Worm (Caenorhabditis elegans) whole organism, L1 larva: ENCODE measurements around the gene F15A4.2.
A peak's percentile ranks its signal among the peaks of the same experiment; 100 is the strongest.

ENCODE experiments used
- C04F5.9 ChIP-seq: sonication (generic microtip); optimal IDR thresholded peaks from 2 replicates; lab custom pipeline; 2016; ENCODE audit warnings: missing genetic modification characterization, missing compliant biosample characterization
- C16A3.4 ChIP-seq: fragments of 150-350 bp; optimal IDR thresholded peaks from 2 replicates; lab custom pipeline; 2014; ENCODE audit warnings: missing biosample characterization, missing genetic modification characterization
- F16B12.6 ChIP-seq: fragments of 150-350 bp; optimal IDR thresholded peaks from 2 replicates; lab custom pipeline; 2014; ENCODE audit warnings: missing biosample characterization, missing genetic modification characterization
- alr-1 ChIP-seq: fragments of 200-800 bp; sonication (Bioruptor generic); optimal IDR thresholded peaks from 2 replicates; lab custom pipeline; 2018; ENCODE audit warnings: borderline replicate concordance, mild to moderate bottlenecking, missing genetic modification characterization, missing compliant biosample characterization
- ceh-8 ChIP-seq: fragments of 200-800 bp; sonication (Bioruptor generic); optimal IDR thresholded peaks from 2 replicates; lab custom pipeline; 2018; ENCODE audit warnings: mild to moderate bottlenecking, missing genetic modification characterization, moderate library complexity, missing compliant biosample characterization
- ceh-90 ChIP-seq: sonication (generic microtip); optimal IDR thresholded peaks from 2 replicates; lab custom pipeline; 2016; ENCODE audit warnings: missing genetic modification characterization, missing compliant biosample characterization
- dpl-1 ChIP-seq, 3 experiments: fragments of 150-350 bp in 2 of 3; sonication (generic microtip) in 1 of 3; optimal IDR thresholded peaks; 2 replicates each; lab custom pipeline; 2014 to 2017; ENCODE audit warnings: missing biosample characterization in 3 of 3, missing genetic modification characterization in 3 of 3, missing genetic modification reagents in 3 of 3
- dsc-1 ChIP-seq: sonication (generic microtip); optimal IDR thresholded peaks from 2 replicates; lab custom pipeline; 2016; ENCODE audit warnings: mild to moderate bottlenecking, missing genetic modification characterization, missing compliant biosample characterization
- efl-1 ChIP-seq, 4 experiments: fragments of 150-350 bp; optimal IDR thresholded peaks in 3 of 4; peaks in 1 of 4; 1 replicate in 1 of 4; 2 replicates in 3 of 4; lab custom pipeline; 2014; ENCODE audit warnings: missing biosample characterization in 2 of 4, missing genetic modification characterization in 2 of 4, missing genetic modification reagents in 2 of 4
- efl-3 ChIP-seq: fragments of 200-800 bp; sonication (Bioruptor generic); optimal IDR thresholded peaks from 2 replicates; lab custom pipeline; 2018; ENCODE audit warnings: mild to moderate bottlenecking, missing genetic modification characterization, missing compliant biosample characterization
- egl-13 ChIP-seq: sonication (generic microtip); optimal IDR thresholded peaks from 2 replicates; lab custom pipeline; 2016; ENCODE audit warnings: missing genotype, missing genetic modification reagents, missing genetic modification characterization, missing compliant biosample characterization
- egl-27 ChIP-seq, 2 experiments: fragments of 150-350 bp in 1 of 2; sonication (generic microtip); optimal IDR thresholded peaks; 3 replicates each; lab custom pipeline; 2017 to 2018; ENCODE audit warnings: missing biosample characterization in 2 of 2, missing genetic modification characterization in 2 of 2, missing genetic modification reagents in 2 of 2
- elt-3 ChIP-seq, 6 experiments: fragments of 150-350 bp in 1 of 6; sonication (generic microtip); optimal IDR thresholded peaks; 2 replicates each; lab custom pipeline; 2017 to 2018; ENCODE audit warnings: missing biosample characterization in 6 of 6, missing genetic modification characterization in 6 of 6, inconsistent platforms in 1 of 6
- fkh-10 ChIP-seq: sonication (generic microtip); optimal IDR thresholded peaks from 2 replicates; lab custom pipeline; 2017; ENCODE audit warnings: missing biosample characterization, missing genetic modification reagents, missing genetic modification characterization
- fkh-4 ChIP-seq: sonication (generic microtip); optimal IDR thresholded peaks from 2 replicates; lab custom pipeline; 2016; ENCODE audit warnings: missing compliant biosample characterization, missing genetic modification characterization, borderline replicate concordance
- fkh-8 ChIP-seq: sonication (generic microtip); optimal IDR thresholded peaks from 2 replicates; lab custom pipeline; 2016; ENCODE audit warnings: mild to moderate bottlenecking, missing genetic modification characterization, missing compliant biosample characterization
- fos-1 ChIP-seq: fragments of 150-350 bp; optimal IDR thresholded peaks from 2 replicates; lab custom pipeline; 2014; ENCODE audit warnings: missing biosample characterization, missing genetic modification characterization
- irx-1 ChIP-seq: sonication (generic microtip); optimal IDR thresholded peaks from 2 replicates; lab custom pipeline; 2016; ENCODE audit warnings: missing genetic modification characterization, missing compliant biosample characterization
- isw-1 ChIP-seq: fragments of 200-800 bp; sonication (Bioruptor generic); IDR thresholded peaks from 2 replicates; pipeline ENCODE4 v1.3.6; 2022; ENCODE audit warnings: missing genetic modification characterization, missing compliant biosample characterization
- jun-1 ChIP-seq: fragments of 150-350 bp; optimal IDR thresholded peaks from 2 replicates; lab custom pipeline; 2014; ENCODE audit warnings: missing biosample characterization, missing genetic modification reagents, missing genetic modification characterization
- lin-13 ChIP-seq: fragments of 150-350 bp; optimal IDR thresholded peaks from 2 replicates; lab custom pipeline; 2014; ENCODE audit warnings: missing biosample characterization, missing genetic modification reagents, missing genetic modification characterization
- lin-14 ChIP-seq: fragments of 200-800 bp; sonication (Bioruptor generic); optimal IDR thresholded peaks from 2 replicates; lab custom pipeline; 2018; ENCODE audit warnings: mild to moderate bottlenecking, missing genetic modification characterization, moderate library complexity, missing compliant biosample characterization
- lir-3 ChIP-seq: sonication (generic microtip); optimal IDR thresholded peaks from 2 replicates; lab custom pipeline; 2016; ENCODE audit warnings: mild to moderate bottlenecking, missing genetic modification characterization, moderate library complexity, missing compliant biosample characterization; ENCODE audit not compliant: poor library complexity
- mdl-1 ChIP-seq, 2 experiments: fragments of 150-350 bp; optimal IDR thresholded peaks; 2 replicates each; lab custom pipeline; 2014 to 2017; ENCODE audit warnings: missing biosample characterization in 2 of 2, missing genetic modification characterization in 2 of 2, inconsistent platforms in 1 of 2
- mep-1 ChIP-seq: fragments of 150-350 bp; optimal IDR thresholded peaks from 2 replicates; lab custom pipeline; 2014; ENCODE audit warnings: missing biosample characterization, missing genetic modification characterization
- nhr-11 ChIP-seq: fragments of 150-350 bp; optimal IDR thresholded peaks from 2 replicates; lab custom pipeline; 2014; ENCODE audit warnings: missing biosample characterization, missing genetic modification characterization
- nhr-19 ChIP-seq: fragments of 200-800 bp; sonication (Bioruptor generic); conservative IDR thresholded peaks from 2 replicates; pipeline ENCODE4 v1.3.6; 2022; ENCODE audit warnings: missing genetic modification characterization, missing compliant biosample characterization
- nhr-20 ChIP-seq: sonication (generic microtip); optimal IDR thresholded peaks from 2 replicates; lab custom pipeline; 2016; ENCODE audit warnings: mild to moderate bottlenecking, missing genetic modification characterization, missing compliant biosample characterization
- nhr-47 ChIP-seq: sonication (generic microtip); optimal IDR thresholded peaks from 2 replicates; lab custom pipeline; 2016; ENCODE audit warnings: mild to moderate bottlenecking, missing genetic modification characterization, moderate library complexity, missing compliant biosample characterization
- nhr-71 ChIP-seq: sonication (generic microtip); optimal IDR thresholded peaks from 2 replicates; lab custom pipeline; 2016; ENCODE audit warnings: mild to moderate bottlenecking, missing genetic modification characterization, moderate library complexity, missing compliant biosample characterization
- snu-23 ChIP-seq: sonication (generic microtip); optimal IDR thresholded peaks from 2 replicates; lab custom pipeline; 2016; ENCODE audit warnings: missing genetic modification characterization, missing compliant biosample characterization
- sox-4 ChIP-seq: sonication (generic microtip); optimal IDR thresholded peaks from 2 replicates; lab custom pipeline; 2016; ENCODE audit warnings: missing genetic modification characterization, missing compliant biosample characterization
- sup-37 ChIP-seq: fragments of 200-800 bp; sonication (Bioruptor generic); optimal IDR thresholded peaks from 2 replicates; lab custom pipeline; 2018; ENCODE audit warnings: mild to moderate bottlenecking, missing genetic modification characterization, missing compliant biosample characterization
- swsn-7 ChIP-seq: sonication (generic microtip); optimal IDR thresholded peaks from 2 replicates; lab custom pipeline; 2016; ENCODE audit warnings: missing genetic modification characterization, missing compliant biosample characterization
- tbx-2 ChIP-seq: sonication (generic microtip); optimal IDR thresholded peaks from 2 replicates; lab custom pipeline; 2016; ENCODE audit warnings: missing genetic modification characterization, missing compliant biosample characterization
- unc-30 ChIP-seq: sonication (generic microtip); optimal IDR thresholded peaks from 2 replicates; lab custom pipeline; 2017; ENCODE audit warnings: missing biosample characterization, missing genetic modification characterization
- unc-98 ChIP-seq: fragments of 200-800 bp; sonication (Bioruptor generic); IDR thresholded peaks from 2 replicates; pipeline ENCODE4 v1.3.6; 2022; ENCODE audit warnings: missing genetic modification characterization, missing compliant biosample characterization
- vab-15 ChIP-seq: sonication (generic microtip); optimal IDR thresholded peaks from 2 replicates; lab custom pipeline; 2017; ENCODE audit warnings: missing genotype, mild to moderate bottlenecking, missing genetic modification characterization, missing compliant biosample characterization
- xbp-1 ChIP-seq: sonication (generic microtip); optimal IDR thresholded peaks from 2 replicates; lab custom pipeline; 2016; ENCODE audit warnings: missing genetic modification characterization, missing compliant biosample characterization
- ztf-11 ChIP-seq, 2 experiments: sonication (generic microtip); optimal IDR thresholded peaks; 2 replicates each; lab custom pipeline; 2016 to 2017; ENCODE audit warnings: missing genetic modification characterization in 2 of 2, missing biosample characterization in 1 of 2, missing compliant biosample characterization in 1 of 2

The F15A4.2 gene

DNA sequence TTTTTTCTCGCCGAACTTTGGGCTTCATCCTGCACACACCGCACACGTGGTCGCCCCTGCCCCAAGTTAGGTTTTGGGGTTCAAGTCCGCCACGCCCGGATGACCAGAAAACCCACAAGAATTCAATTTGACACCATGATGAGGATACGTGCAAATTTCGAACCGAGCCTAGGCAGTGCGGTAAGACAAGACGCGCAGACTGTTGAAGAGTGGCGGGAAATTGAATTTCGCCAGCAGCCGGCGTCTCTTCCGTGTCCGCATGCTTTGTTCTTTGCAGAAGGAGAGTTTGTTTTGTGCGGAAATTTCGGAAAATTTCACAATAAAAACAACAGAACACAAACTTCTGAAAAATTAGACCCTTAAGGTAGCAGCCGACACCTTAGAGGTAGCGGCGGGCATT is 37.6 kb downstream of the F15A4.2 start:
- peak; percentile 8 to 72 for TF ChIP-seq efl-1 (optimal IDR thresholded peaks at IDR 0.05; lab: Kevin White, UChicago)
- TF ChIP-seq efl-1 (GFP tag; optimal IDR thresholded peaks at IDR 0.05 in 1 of 2; lab: Kevin White, UChicago): peak; percentile 29 to 80
- no peak for TF ChIP-seq elt-3 (tag; optimal IDR thresholded peaks at IDR 0.05; lab: Kevin White, UChicago)
- peak; percentile 67 for TF ChIP-seq lin-14 (GFP tag; lab: Kevin White, UChicago)
- no peak for TF ChIP-seq xbp-1 (tag; lab: Kevin White, UChicago)
- TF ChIP-seq nhr-11: no peak
- peak in 1 of 3 experiments; percentile 21 for TF ChIP-seq dpl-1 (GFP tag; optimal IDR thresholded peaks at IDR 0.05; lab: Kevin White, UChicago)
- no peak for TF ChIP-seq lin-13 (GFP tag; lab: Kevin White, UChicago)
- no peak for TF ChIP-seq ceh-90 (tag; lab: Kevin White, UChicago)
- no peak for TF ChIP-seq fkh-4
- TF ChIP-seq nhr-71 (tag; lab: Kevin White, UChicago): peak; percentile 18
- peak; percentile 78 for TF ChIP-seq fkh-10 (GFP tag; lab: Kevin White, UChicago)
- no peak for TF ChIP-seq isw-1 (GFP tag; lab: Robert Waterston, UW)

DNA sequence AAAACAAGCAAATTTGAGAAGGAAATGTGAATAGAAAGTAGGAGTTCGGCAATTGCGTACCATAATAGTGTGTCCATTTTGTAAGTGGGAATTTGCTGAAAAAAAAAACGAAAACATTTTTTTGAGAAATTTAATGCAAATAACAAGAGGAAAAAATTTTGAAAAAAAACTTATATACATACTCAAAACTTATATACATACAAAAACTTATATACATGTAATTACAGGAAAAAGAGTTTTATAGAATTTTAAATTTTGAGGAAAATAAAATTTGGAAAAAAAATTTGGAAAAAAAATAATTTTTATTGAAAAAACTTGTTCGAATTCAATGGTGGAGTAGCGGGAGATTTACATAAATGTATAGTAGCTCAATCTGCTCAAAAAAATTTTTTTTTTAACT is 40.4 kb downstream of the F15A4.2 start, which contains the start of gene ador-1:
Gene ador-1, minus strand, starts transcription at position 101 of the 400 bp plus-strand sequence.
- TF ChIP-seq jun-1: no peak
- TF ChIP-seq efl-3: no peak
- no peak for TF ChIP-seq mdl-1 (tag; optimal IDR thresholded peaks at IDR 0.05; lab: Kevin White, UChicago)
- TF ChIP-seq unc-30 (tag; lab: Kevin White, UChicago): no peak
- TF ChIP-seq irx-1 (tag; lab: Kevin White, UChicago): no peak
- no peak for TF ChIP-seq tbx-2 (tag; lab: Kevin White, UChicago)
- TF ChIP-seq alr-1 (tag; lab: Kevin White, UChicago): no peak
- TF ChIP-seq sup-37 (GFP tag; lab: Kevin White, UChicago): no peak
- no peak for TF ChIP-seq egl-27 (tag; optimal IDR thresholded peaks at IDR 0.05; lab: Kevin White, UChicago)
- no peak for TF ChIP-seq nhr-20 (tag; lab: Kevin White, UChicago)

DNA sequence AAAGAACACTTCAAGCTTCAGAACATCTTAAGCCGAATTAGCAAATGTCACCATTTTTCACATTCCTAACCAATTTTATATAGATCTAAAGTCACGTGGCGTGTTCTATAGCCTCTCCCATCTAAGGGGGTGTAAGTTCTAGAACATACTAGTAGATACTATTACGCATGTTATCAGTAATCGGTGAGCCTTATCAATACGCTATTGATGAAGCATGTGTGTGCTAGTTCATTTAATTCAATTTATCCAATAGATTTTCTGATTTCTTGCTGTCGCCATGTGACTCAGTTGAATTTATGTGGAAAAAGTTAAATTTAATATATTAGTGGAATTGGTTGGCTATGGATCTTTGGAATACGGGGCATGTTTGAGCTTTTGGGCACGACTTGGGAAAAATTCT is 44.2 kb downstream of the F15A4.2 start:
- TF ChIP-seq unc-98 (no peak), nhr-19 (no peak), sox-4 (tag; lab: Kevin White, UChicago) (peak; percentile 66), swsn-7 (tag; lab: Kevin White, UChicago) (peak; percentile 0), dsc-1 (tag; lab: Kevin White, UChicago) (peak; percentile 1), mep-1 (no peak), nhr-47 (tag; lab: Kevin White, UChicago) (peak; percentile 65), egl-13 (tag; lab: Kevin White, UChicago) (peak; percentile 25), ceh-8 (peak; percentile 27), fkh-8 (tag; lab: Kevin White, UChicago) (peak; percentile 78)

DNA sequence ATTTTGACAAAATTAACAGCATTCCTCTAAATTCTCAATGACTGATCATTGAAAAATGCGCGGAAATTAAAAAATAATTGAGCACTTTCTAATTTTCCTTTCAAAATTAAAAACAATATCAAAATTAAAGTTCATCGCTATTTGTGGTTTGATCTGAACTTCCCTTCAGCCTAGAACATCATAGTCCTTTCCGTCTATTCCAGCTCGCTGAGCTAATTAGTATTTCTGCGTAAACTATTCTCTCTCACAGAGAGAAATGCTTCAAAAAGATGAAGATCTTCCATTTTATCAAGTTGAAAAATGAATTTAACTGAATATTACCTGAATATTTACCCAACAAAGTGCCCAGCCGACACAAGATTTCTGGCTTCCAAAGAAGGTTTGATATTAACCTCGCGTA is 44.7 kb downstream of the F15A4.2 start, which contains the start of gene srh-68:
Gene srh-68, plus strand, starts transcription at position 301 of the 400 bp plus-strand sequence.
- TF ChIP-seq lir-3 (no peak), isw-1 (GFP tag; lab: Robert Waterston, UW) (no peak), swsn-7 (tag; lab: Kevin White, UChicago) (no peak), nhr-20 (tag; lab: Kevin White, UChicago) (no peak), snu-23 (GFP tag; lab: Kevin White, UChicago) (no peak), irx-1 (tag; lab: Kevin White, UChicago) (no peak), nhr-47 (tag; lab: Kevin White, UChicago) (no peak), F16B12.6 (tag; lab: Kevin White, UChicago) (no peak), vab-15 (tag; lab: Kevin White, UChicago) (no peak), unc-98 (no peak), egl-27 (tag; optimal IDR thresholded peaks at IDR 0.05; lab: Kevin White, UChicago) (no peak), ztf-11 (tag; optimal IDR thresholded peaks at IDR 0.05; lab: Kevin White, UChicago) (no peak), fos-1 (no peak), mep-1 (no peak), mdl-1 (tag; optimal IDR thresholded peaks at IDR 0.05; lab: Kevin White, UChicago) (no peak), C16A3.4 (tag; lab: Kevin White, UChicago) (no peak), C04F5.9 (tag; lab: Kevin White, UChicago) (no peak), elt-3 (tag; optimal IDR thresholded peaks at IDR 0.05; lab: Kevin White, UChicago) (no peak)
